Worm (Caenorhabditis elegans) whole organism, midembryonic: Measurements from ENCODE around the gene EGAP1.5.

Experiments
- T22C8.4 ChIP-seq: fragments of 200-800 bp; sonication (Bioruptor generic); IDR thresholded peaks from 2 replicates; pipeline ENCODE4 v1.3.6; 2022; ENCODE audit warnings: missing genetic modification characterization, missing compliant biosample characterization
- flt-1 ChIP-seq: fragments of 200-800 bp; sonication (Bioruptor generic); IDR thresholded peaks from 2 replicates; pipeline ENCODE4 v1.3.6; 2022; ENCODE audit warnings: missing genetic modification characterization, missing compliant biosample characterization
- klf-2 ChIP-seq: fragments of 200-800 bp; sonication (Bioruptor generic); conservative IDR thresholded peaks from 2 replicates; pipeline ENCODE4 v1.3.6; 2022; ENCODE audit warnings: missing genetic modification reagents, missing genetic modification characterization, missing compliant biosample characterization
- med-1 ChIP-seq: sonication (generic microtip); optimal IDR thresholded peaks from 2 replicates; lab custom pipeline; 2017; ENCODE audit warnings: missing genetic modification characterization, mild to moderate bottlenecking, missing compliant biosample characterization, antibody characterized with exemption, missing genetic modification reagents; ENCODE audit not compliant: insufficient read depth
- tab-1 ChIP-seq: fragments of 200-800 bp; sonication (Bioruptor generic); IDR thresholded peaks from 2 replicates; pipeline ENCODE4 v1.3.6; 2022; ENCODE audit warnings: missing genetic modification characterization, missing compliant biosample characterization
- ztf-23 ChIP-seq: fragments of 200-800 bp; sonication (Bioruptor generic); IDR thresholded peaks from 2 replicates; pipeline ENCODE4 v1.3.6; 2022; ENCODE audit warnings: missing genetic modification reagents, missing genetic modification characterization, missing compliant biosample characterization
- ztf-29 ChIP-seq: fragments of 200-800 bp; sonication (Bioruptor generic); IDR thresholded peaks from 2 replicates; pipeline ENCODE4 v1.3.6; 2022; ENCODE audit warnings: missing genetic modification reagents, missing genetic modification characterization, missing compliant biosample characterization

DNA sequence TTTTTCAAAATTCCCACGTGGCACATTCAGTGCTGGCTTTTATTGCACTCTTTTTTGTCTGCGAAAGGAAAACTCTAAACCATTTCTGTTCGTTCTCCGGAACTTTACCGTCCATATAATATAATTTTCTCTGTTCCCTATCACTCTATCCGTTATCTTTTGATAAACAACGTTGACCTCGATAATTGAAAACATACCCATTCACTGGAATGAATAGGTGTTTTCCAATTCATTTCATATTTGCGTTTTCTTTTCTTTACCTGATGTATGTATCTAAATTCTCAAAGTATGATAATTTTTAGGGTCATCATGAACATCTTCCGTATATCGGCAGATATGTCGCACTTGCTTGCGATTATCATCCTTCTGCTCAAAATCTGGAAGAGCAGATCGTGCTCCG is 24.8 kb upstream of the EGAP1.5 start, which contains the start of gene erd-2.2:
- TF ChIP-seq ztf-29 (GFP tag; lab: Robert Waterston, UW): no peak
- TF ChIP-seq flt-1 (GFP tag; lab: Robert Waterston, UW): no peak
- TF ChIP-seq klf-2 (GFP tag; lab: Robert Waterston, UW): no peak
- no peak for TF ChIP-seq tab-1 (GFP tag; lab: Robert Waterston, UW)
- TF ChIP-seq med-1: no peak
- no peak for TF ChIP-seq T22C8.4 (GFP tag; lab: Robert Waterston, UW)
- no peak for TF ChIP-seq ztf-23
